Worm (Caenorhabditis elegans) whole organism, L2 larva: Measurements from ENCODE around the gene farl-11.

Experiments
- C34F6.9 ChIP-seq: fragments of 150-350 bp; optimal IDR thresholded peaks from 2 replicates; lab custom pipeline; 2014; ENCODE audit warnings: missing biosample characterization, missing genetic modification characterization
- F13H6.1 ChIP-seq: sonication (generic microtip); optimal IDR thresholded peaks from 2 replicates; lab custom pipeline; 2016; ENCODE audit warnings: missing genetic modification characterization, missing compliant biosample characterization
- R02D3.7 ChIP-seq: fragments of 150-350 bp; optimal IDR thresholded peaks from 2 replicates; lab custom pipeline; 2014; ENCODE audit warnings: missing biosample characterization, missing genetic modification characterization
- Y55F3AM.14 ChIP-seq: fragments of 200-800 bp; sonication (Bioruptor generic); optimal IDR thresholded peaks from 2 replicates; lab custom pipeline; 2018; ENCODE audit warnings: mild to moderate bottlenecking, missing genetic modification characterization, missing compliant biosample characterization
- ZK546.5 ChIP-seq: sonication (generic microtip); optimal IDR thresholded peaks from 2 replicates; lab custom pipeline; 2017; ENCODE audit warnings: missing biosample characterization, missing genetic modification characterization
- alr-1 ChIP-seq: fragments of 150-350 bp; optimal IDR thresholded peaks from 2 replicates; lab custom pipeline; 2014; ENCODE audit warnings: missing biosample characterization, missing genetic modification characterization
- aly-2 ChIP-seq: fragments of 150-350 bp; optimal IDR thresholded peaks from 2 replicates; lab custom pipeline; 2014; ENCODE audit warnings: missing biosample characterization, missing genetic modification characterization
- ama-1 ChIP-seq: fragments of 150-350 bp; optimal IDR thresholded peaks from 2 replicates; lab custom pipeline; 2018; ENCODE audit warnings: inconsistent platforms
- blmp-1 ChIP-seq: sonication (generic microtip); optimal IDR thresholded peaks from 2 replicates; lab custom pipeline; 2017; ENCODE audit warnings: missing genetic modification characterization, mild to moderate bottlenecking, missing compliant biosample characterization, antibody characterized with exemption, moderate library complexity; ENCODE audit not compliant: insufficient read depth
- ceh-16 ChIP-seq: fragments of 150-350 bp; optimal IDR thresholded peaks from 2 replicates; lab custom pipeline; 2014; ENCODE audit warnings: missing biosample characterization, missing genetic modification characterization
- ceh-82 ChIP-seq: fragments of 150-350 bp; optimal IDR thresholded peaks from 2 replicates; lab custom pipeline; 2014; ENCODE audit warnings: missing biosample characterization, missing genetic modification characterization
- crh-2 ChIP-seq: sonication (generic microtip); optimal IDR thresholded peaks from 2 replicates; lab custom pipeline; 2017; ENCODE audit warnings: missing biosample characterization, missing genetic modification characterization
- dmd-4 ChIP-seq: sonication (generic microtip); optimal IDR thresholded peaks from 2 replicates; lab custom pipeline; 2017; ENCODE audit warnings: missing biosample characterization, missing genetic modification characterization
- egl-27 ChIP-seq: sonication (generic microtip); optimal IDR thresholded peaks from 3 replicates; lab custom pipeline; 2017; ENCODE audit warnings: missing biosample characterization, missing genetic modification reagents, missing genetic modification characterization
- elt-1 ChIP-seq: fragments of 150-350 bp; optimal IDR thresholded peaks from 2 replicates; lab custom pipeline; 2014; ENCODE audit warnings: missing biosample characterization, missing genetic modification characterization
- elt-3 ChIP-seq: sonication (generic microtip); optimal IDR thresholded peaks from 2 replicates; lab custom pipeline; 2017; ENCODE audit warnings: missing biosample characterization, missing genetic modification characterization
- fos-1 ChIP-seq: fragments of 150-350 bp; optimal IDR thresholded peaks from 2 replicates; lab custom pipeline; 2014; ENCODE audit warnings: missing biosample characterization, missing genetic modification characterization
- gmeb-1 ChIP-seq: fragments of 150-350 bp; optimal IDR thresholded peaks from 2 replicates; lab custom pipeline; 2014; ENCODE audit warnings: missing biosample characterization, missing genetic modification characterization
- lin-11 ChIP-seq: fragments of 150-350 bp; sonication (generic microtip); optimal IDR thresholded peaks from 2 replicates; lab custom pipeline; 2014; ENCODE audit warnings: missing biosample characterization, missing genetic modification characterization, inconsistent platforms, mixed read lengths
- lin-13 ChIP-seq: fragments of 150-350 bp; optimal IDR thresholded peaks from 2 replicates; lab custom pipeline; 2014; ENCODE audit warnings: missing biosample characterization, missing genetic modification reagents, missing genetic modification characterization
- lin-39 ChIP-seq: fragments of 150-350 bp; optimal IDR thresholded peaks from 2 replicates; lab custom pipeline; 2014; ENCODE audit warnings: missing biosample characterization, missing genetic modification reagents, missing genetic modification characterization
- lsy-2 ChIP-seq, 2 experiments: fragments of 150-350 bp in 1 of 2; sonication (generic microtip) in 1 of 2; optimal IDR thresholded peaks; 2 replicates each; lab custom pipeline; 2014 to 2017; ENCODE audit warnings: missing biosample characterization in 2 of 2, missing genetic modification characterization in 2 of 2
- mab-5 ChIP-seq: fragments of 150-350 bp; optimal IDR thresholded peaks from 2 replicates; lab custom pipeline; 2014; ENCODE audit warnings: missing biosample characterization, missing genetic modification characterization
- mdl-1 ChIP-seq, 2 experiments: fragments of 150-350 bp in 1 of 2; sonication (generic microtip) in 1 of 2; optimal IDR thresholded peaks; 2 replicates each; lab custom pipeline; 2017; ENCODE audit warnings: missing biosample characterization in 2 of 2, missing genetic modification characterization in 2 of 2
- nhr-10 ChIP-seq: sonication (generic microtip); optimal IDR thresholded peaks from 2 replicates; lab custom pipeline; 2017; ENCODE audit warnings: missing biosample characterization, missing genetic modification characterization
- nhr-11 ChIP-seq: fragments of 150-350 bp; optimal IDR thresholded peaks from 2 replicates; lab custom pipeline; 2014; ENCODE audit warnings: missing biosample characterization, missing genetic modification characterization
- nhr-12 ChIP-seq: fragments of 150-350 bp; optimal IDR thresholded peaks from 2 replicates; lab custom pipeline; 2014; ENCODE audit warnings: missing biosample characterization, missing genetic modification characterization
- nhr-129 ChIP-seq: fragments of 150-350 bp; optimal IDR thresholded peaks from 2 replicates; lab custom pipeline; 2014; ENCODE audit warnings: missing biosample characterization, missing genetic modification characterization
- nhr-21 ChIP-seq: fragments of 150-350 bp; optimal IDR thresholded peaks from 2 replicates; lab custom pipeline; 2014; ENCODE audit warnings: missing biosample characterization, missing genetic modification characterization
- nhr-23 ChIP-seq: fragments of 150-350 bp; optimal IDR thresholded peaks from 2 replicates; lab custom pipeline; 2014; ENCODE audit warnings: missing biosample characterization, missing genetic modification reagents, missing genetic modification characterization
- nhr-237 ChIP-seq: fragments of 150-350 bp; optimal IDR thresholded peaks from 2 replicates; lab custom pipeline; 2014; ENCODE audit warnings: missing biosample characterization, missing genetic modification characterization
- nhr-25 ChIP-seq: fragments of 150-350 bp; sonication (generic microtip); optimal IDR thresholded peaks from 3 replicates; lab custom pipeline; 2014; ENCODE audit warnings: missing biosample characterization, missing genetic modification characterization
- nhr-6 ChIP-seq: fragments of 150-350 bp; optimal IDR thresholded peaks from 2 replicates; lab custom pipeline; 2014; ENCODE audit warnings: missing biosample characterization, missing genetic modification characterization
- nhr-77 ChIP-seq: fragments of 150-350 bp; optimal IDR thresholded peaks from 2 replicates; lab custom pipeline; 2014; ENCODE audit warnings: missing biosample characterization, missing genetic modification characterization
- peb-1 ChIP-seq: fragments of 150-350 bp; optimal IDR thresholded peaks from 2 replicates; lab custom pipeline; 2014; ENCODE audit warnings: missing biosample characterization, missing genetic modification characterization
- sem-4 ChIP-seq: fragments of 150-350 bp; optimal IDR thresholded peaks from 2 replicates; lab custom pipeline; 2014; ENCODE audit warnings: missing biosample characterization, missing genetic modification reagents, missing genetic modification characterization
- skn-1 ChIP-seq: sonication (generic microtip); optimal IDR thresholded peaks from 2 replicates; lab custom pipeline; 2017; ENCODE audit warnings: missing biosample characterization, missing genetic modification characterization
- sma-3 ChIP-seq: sonication (generic microtip); optimal IDR thresholded peaks from 2 replicates; lab custom pipeline; 2016; ENCODE audit warnings: missing genetic modification reagents, missing genetic modification characterization, missing compliant biosample characterization
- sma-9 ChIP-seq, 2 experiments: fragments of 150-350 bp in 1 of 2; sonication (generic microtip) in 1 of 2; optimal IDR thresholded peaks; 2 replicates each; lab custom pipeline; 2014 to 2016; ENCODE audit warnings: missing genetic modification characterization in 2 of 2, mild to moderate bottlenecking in 1 of 2, missing biosample characterization in 1 of 2, missing compliant biosample characterization in 1 of 2, missing genetic modification reagents in 1 of 2, moderate library complexity in 1 of 2
- snpc-4 ChIP-seq: fragments of 150-350 bp; optimal IDR thresholded peaks from 2 replicates; lab custom pipeline; 2014; ENCODE audit warnings: missing biosample characterization, missing genetic modification characterization
- unc-39 ChIP-seq: fragments of 150-350 bp; optimal IDR thresholded peaks from 2 replicates; lab custom pipeline; 2014; ENCODE audit warnings: missing biosample characterization, missing genetic modification characterization
- unc-55 ChIP-seq: fragments of 150-350 bp; sonication (generic microtip); optimal IDR thresholded peaks from 3 replicates; lab custom pipeline; 2014; ENCODE audit warnings: missing biosample characterization, missing genetic modification reagents, missing genetic modification characterization
- unc-62 ChIP-seq: fragments of 150-350 bp; optimal IDR thresholded peaks from 2 replicates; lab custom pipeline; 2014; ENCODE audit warnings: missing biosample characterization, missing genetic modification reagents, missing genetic modification characterization
- zag-1 ChIP-seq: fragments of 150-350 bp; optimal IDR thresholded peaks from 2 replicates; lab custom pipeline; 2014; ENCODE audit warnings: missing biosample characterization, missing genetic modification characterization
- ztf-1 ChIP-seq: fragments of 200-800 bp; sonication (Bioruptor generic); conservative IDR thresholded peaks from 2 replicates; pipeline ENCODE4 v1.3.6; 2022; ENCODE audit warnings: missing genetic modification characterization, missing compliant biosample characterization
- ztf-11 ChIP-seq: sonication (generic microtip); optimal IDR thresholded peaks from 2 replicates; lab custom pipeline; 2017; ENCODE audit warnings: missing biosample characterization, missing genetic modification characterization
- ztf-4 ChIP-seq: fragments of 150-350 bp; optimal IDR thresholded peaks from 2 replicates; lab custom pipeline; 2014; ENCODE audit warnings: missing biosample characterization, missing genetic modification characterization

farl-11 gene

ce11 chrII:7060202-7060601, 44.6 kb downstream of the farl-11 start (continued):
- TF ChIP-seq sma-3 (peak; percentile 14), nhr-129 (tag; lab: Kevin White, UChicago) (peak; percentile 76), ztf-1 (GFP tag; lab: Robert Waterston, UW) (no peak), C34F6.9 (tag; lab: Kevin White, UChicago) (no peak), fos-1 (tag; lab: Kevin White, UChicago) (peak; percentile 83)

ce11 chrII:7059274-7059757, 45.5 kb downstream of the farl-11 start:
- TF ChIP-seq Y55F3AM.14 (GFP tag; lab: Kevin White, UChicago), result no peak
- no peak for TF ChIP-seq ztf-11
- TF ChIP-seq dmd-4, result no peak
- TF ChIP-seq zag-1 (tag; lab: Kevin White, UChicago), result no peak
- no peak for TF ChIP-seq ceh-82 (tag; lab: Kevin White, UChicago)
- TF ChIP-seq elt-3 (tag; lab: Kevin White, UChicago), result no peak
- no peak for TF ChIP-seq nhr-12 (tag; lab: Kevin White, UChicago)
- TF ChIP-seq gmeb-1 (tag; lab: Kevin White, UChicago), result peak; percentile 38
- TF ChIP-seq unc-62 (GFP tag; lab: Kevin White, UChicago), result no peak
- peak in 1 of 2 experiments; percentile 58 for TF ChIP-seq lsy-2 (tag; optimal IDR thresholded peaks at IDR 0.05; lab: Kevin White, UChicago)
- TF ChIP-seq egl-27 (tag; lab: Kevin White, UChicago), result peak; percentile 20
- TF ChIP-seq ZK546.5 (tag; lab: Kevin White, UChicago), result no peak
- peak; percentile 85 for TF ChIP-seq crh-2
- no peak for TF ChIP-seq R02D3.7 (tag; lab: Kevin White, UChicago)
- no peak for TF ChIP-seq peb-1
- TF ChIP-seq skn-1 (tag; lab: Kevin White, UChicago), result peak; percentile 89
- no peak for TF ChIP-seq C34F6.9 (tag; lab: Kevin White, UChicago)
- TF ChIP-seq lin-11 (tag; lab: Kevin White, UChicago), result no peak
- no peak for TF ChIP-seq unc-39
- peak; percentile 95 for TF ChIP-seq sma-9 (GFP tag; optimal IDR thresholded peaks at IDR 0.05; lab: Kevin White, UChicago)
- TF ChIP-seq sma-9 (tag; optimal IDR thresholded peaks at IDR 0.05; lab: Kevin White, UChicago), result no peak
- TF ChIP-seq mdl-1 (tag; optimal IDR thresholded peaks at IDR 0.05; lab: Kevin White, UChicago), result peak in 1 of 2 experiments; percentile 48
- no peak for TF ChIP-seq sem-4 (tag; lab: Kevin White, UChicago)
- TF ChIP-seq nhr-237 (tag; lab: Kevin White, UChicago), result no peak
- no peak for TF ChIP-seq nhr-10
- TF ChIP-seq mab-5 (tag; lab: Kevin White, UChicago), result peak; percentile 3
- TF ChIP-seq elt-1 (tag; lab: Kevin White, UChicago), result no peak
- peak; percentile 79 for TF ChIP-seq blmp-1 (tag; lab: Kevin White, UChicago)
- TF ChIP-seq nhr-25 (tag; lab: Kevin White, UChicago), result peak; percentile 48
- no peak for TF ChIP-seq aly-2
- TF ChIP-seq nhr-77 (tag; lab: Kevin White, UChicago), result no peak
- TF ChIP-seq ama-1, result no peak
- TF ChIP-seq nhr-6, result peak; percentile 73
- TF ChIP-seq snpc-4 (tag; lab: Kevin White, UChicago), result no peak
- peak; percentile 72 for TF ChIP-seq F13H6.1 (tag; lab: Kevin White, UChicago)
- TF ChIP-seq nhr-23 (tag; lab: Kevin White, UChicago), result no peak
- peak; percentile 11 for TF ChIP-seq lin-13 (GFP tag; lab: Kevin White, UChicago)
- peak; percentile 83 for TF ChIP-seq fos-1 (tag; lab: Kevin White, UChicago)
- TF ChIP-seq alr-1, result no peak
- TF ChIP-seq nhr-129 (tag; lab: Kevin White, UChicago), result peak; percentile 84
- TF ChIP-seq ztf-4, result peak; percentile 36
- peak; percentile 62 for TF ChIP-seq nhr-21
- TF ChIP-seq lin-39 (tag; lab: Kevin White, UChicago), result no peak
- no peak for TF ChIP-seq nhr-11 (tag; lab: Kevin White, UChicago)
- no peak for TF ChIP-seq ceh-16
- TF ChIP-seq ztf-1 (GFP tag; lab: Robert Waterston, UW), result no peak
- no peak for TF ChIP-seq unc-55 (GFP tag; lab: Kevin White, UChicago)
- peak; percentile 53 for TF ChIP-seq sma-3
- TF ChIP-seq, all 48 proteins: peak for 18
